Fruit fly (Drosophila melanogaster) whole organism, embryonic: ENCODE results near the gene CG10589.

Experiments used
- Adf1 ChIP-seq: fragments of 200-800 bp; sonication (Bioruptor generic); IDR thresholded peaks from 2 replicates; pipeline ENCODE4 v1.3.6; 2022; ENCODE audit warnings: missing biosample characterization, missing genetic modification characterization
- Awh ChIP-seq: fragments of 200-800 bp; sonication (Bioruptor generic); IDR thresholded peaks from 2 replicates; pipeline ENCODE4, ENCODE4 v1.3.6; 2022; ENCODE audit warnings: missing biosample characterization, missing genetic modification characterization
- Bgb ChIP-seq: fragments of 200-800 bp; sonication (Bioruptor generic); IDR thresholded peaks from 2 replicates; pipeline ENCODE4 v1.3.6; 2022; ENCODE audit warnings: missing biosample characterization, missing genetic modification characterization; ENCODE audit not compliant: partially characterized antibody
- CG14860 ChIP-seq: fragments of 200-800 bp; sonication (Bioruptor generic); IDR thresholded peaks from 3 replicates; pipeline ENCODE4 v1.3.6; 2022; ENCODE audit warnings: missing biosample characterization, missing genetic modification characterization; ENCODE audit not compliant: partially characterized antibody
- CG1529 ChIP-seq: fragments of 200-800 bp; sonication (Bioruptor generic); optimal IDR thresholded peaks from 3 replicates; lab custom pipeline; 2018; ENCODE audit warnings: missing biosample characterization, missing genetic modification characterization
- CG15479 ChIP-seq: fragments of 200-800 bp; sonication (Bioruptor generic); optimal IDR thresholded peaks from 3 replicates; lab custom pipeline; 2019; ENCODE audit warnings: missing biosample characterization, mild to moderate bottlenecking, missing genetic modification characterization, moderate library complexity
- CG15514 ChIP-seq: fragments of 200-800 bp; sonication (Bioruptor generic); optimal IDR thresholded peaks from 3 replicates; lab custom pipeline; 2017; ENCODE audit warnings: missing biosample characterization, missing genetic modification characterization, mild to moderate bottlenecking, moderate library complexity, missing genetic modification reagents
- CG1603 ChIP-seq: fragments of 200-800 bp; sonication (Bioruptor generic); optimal IDR thresholded peaks from 2 replicates; lab custom pipeline; 2019; ENCODE audit warnings: missing biosample characterization, mild to moderate bottlenecking, missing genetic modification characterization, moderate library complexity
- CG17612 ChIP-seq: fragments of 200-800 bp; sonication (Bioruptor generic); IDR thresholded peaks from 2 replicates; pipeline ENCODE4 v1.3.6; 2022; ENCODE audit warnings: missing biosample characterization, missing genetic modification characterization
- CG18011 ChIP-seq: fragments of 200-800 bp; sonication (Bioruptor generic); optimal IDR thresholded peaks from 2 replicates; lab custom pipeline; 2017; ENCODE audit warnings: missing biosample characterization, missing genetic modification characterization, mild to moderate bottlenecking, moderate library complexity, missing genotype
- CG2202 ChIP-seq: fragments of 200-800 bp; sonication (Bioruptor generic); optimal IDR thresholded peaks from 2 replicates; lab custom pipeline; 2018; ENCODE audit warnings: missing biosample characterization, mild to moderate bottlenecking, missing genetic modification characterization
- CG4282 ChIP-seq: fragments of 200-800 bp; sonication (Bioruptor generic); optimal IDR thresholded peaks from 2 replicates; lab custom pipeline; 2016; ENCODE audit warnings: missing biosample characterization, missing genetic modification characterization
- CG4328 ChIP-seq: fragments of 200-800 bp; sonication (Bioruptor generic); optimal IDR thresholded peaks from 3 replicates; lab custom pipeline; 2017; ENCODE audit warnings: missing biosample characterization, missing genetic modification reagents, missing genetic modification characterization
- CG4730 ChIP-seq: fragments of 200-800 bp; sonication (Bioruptor generic); IDR thresholded peaks from 2 replicates; pipeline ENCODE4 v1.3.6; 2022; ENCODE audit warnings: missing biosample characterization, missing genetic modification characterization
- CG9609 ChIP-seq: fragments of 200-800 bp; sonication (Bioruptor generic); optimal IDR thresholded peaks from 3 replicates; lab custom pipeline; 2016; ENCODE audit warnings: missing biosample characterization, missing genetic modification characterization
- CG9797 ChIP-seq: fragments of 200-800 bp; sonication (Bioruptor generic); optimal IDR thresholded peaks from 3 replicates; lab custom pipeline; 2018; ENCODE audit warnings: missing biosample characterization, mild to moderate bottlenecking, missing genetic modification characterization
- Dad ChIP-seq: fragments of 200-800 bp; sonication (Bioruptor generic); optimal IDR thresholded peaks from 3 replicates; lab custom pipeline; 2016; ENCODE audit warnings: missing biosample characterization, missing genetic modification characterization
- Dref ChIP-seq: fragments of 200-800 bp; sonication (Bioruptor generic); IDR thresholded peaks from 2 replicates; pipeline ENCODE4 v1.3.6; 2022; ENCODE audit warnings: missing biosample characterization, missing genetic modification characterization
- Drgx ChIP-seq: fragments of 200-800 bp; sonication (Bioruptor generic); IDR thresholded peaks from 2 replicates; pipeline ENCODE4 v1.3.6; 2022; ENCODE audit warnings: missing biosample characterization, missing genetic modification characterization
- Ets65A ChIP-seq: fragments of 200-800 bp; sonication (Bioruptor generic); peaks from one replicate; lab custom pipeline; 2016; ENCODE audit warnings: missing biosample characterization, missing genetic modification characterization
- Med ChIP-seq: fragments of 200-800 bp; sonication (Bioruptor generic); peaks from one replicate; lab custom pipeline; 2016; ENCODE audit warnings: missing biosample characterization, missing genetic modification characterization, mild to moderate bottlenecking, inconsistent platforms, moderate library complexity
- Ptx1 ChIP-seq: fragments of 200-800 bp; sonication (Bioruptor generic); IDR thresholded peaks from 2 replicates; pipeline ENCODE4 v1.3.6; 2022; ENCODE audit warnings: missing biosample characterization, missing genetic modification characterization
- Ssrp ChIP-seq: fragments of 200-800 bp; sonication (Bioruptor generic); optimal IDR thresholded peaks from 2 replicates; lab custom pipeline; 2018; ENCODE audit warnings: missing biosample characterization, mild to moderate bottlenecking, missing genetic modification characterization, moderate library complexity
- bab2 ChIP-seq: fragments of 200-800 bp; sonication (Bioruptor generic); optimal IDR thresholded peaks from 2 replicates; lab custom pipeline; 2016; ENCODE audit warnings: missing biosample characterization, missing genetic modification characterization
- bsh ChIP-seq, 2 experiments: fragments of 200-800 bp; sonication (Bioruptor generic); optimal IDR thresholded peaks; 2 replicates each; lab custom pipeline; 2017 to 2018; ENCODE audit warnings: mild to moderate bottlenecking in 2 of 2, missing biosample characterization in 2 of 2, missing genetic modification characterization in 2 of 2, moderate library complexity in 1 of 2
- corto ChIP-seq: fragments of 200-800 bp; sonication (Bioruptor generic); optimal IDR thresholded peaks from 2 replicates; lab custom pipeline; 2016; ENCODE audit warnings: missing biosample characterization, mild to moderate bottlenecking, missing genetic modification characterization, moderate library complexity
- fd64A ChIP-seq: fragments of 200-800 bp; sonication (Bioruptor generic); optimal IDR thresholded peaks from 3 replicates; lab custom pipeline; 2018; ENCODE audit warnings: missing biosample characterization, mild to moderate bottlenecking, missing genetic modification characterization
- grn ChIP-seq: fragments of 200-800 bp; sonication (Bioruptor generic); optimal IDR thresholded peaks from 3 replicates; lab custom pipeline; 2017; ENCODE audit warnings: missing biosample characterization, missing genetic modification characterization
- lbe ChIP-seq: fragments of 200-800 bp; sonication (Bioruptor generic); optimal IDR thresholded peaks from 2 replicates; lab custom pipeline; 2016; ENCODE audit warnings: missing biosample characterization, mild to moderate bottlenecking, missing genetic modification characterization
- lov ChIP-seq, 2 experiments: fragments of 200-800 bp in 1 of 2; fragments of >200 bp in 1 of 2; sonication (Bioruptor generic) in 1 of 2; IDR thresholded peaks in 1 of 2; optimal IDR thresholded peaks in 1 of 2; 2 replicates in 1 of 2; 3 replicates in 1 of 2; pipeline versions ENCODE4 v1.3.6 to Lab custom; 2017 to 2022; ENCODE audit warnings: missing biosample characterization in 1 of 2, missing genetic modification characterization in 1 of 2
- nom ChIP-seq: fragments of 200-800 bp; sonication (Bioruptor generic); optimal IDR thresholded peaks from 2 replicates; lab custom pipeline; 2017; ENCODE audit warnings: missing biosample characterization, missing genetic modification characterization, mild to moderate bottlenecking, moderate library complexity, missing genetic modification reagents
- pb ChIP-seq: fragments of 200-800 bp; sonication (Bioruptor generic); optimal IDR thresholded peaks from 3 replicates; lab custom pipeline; 2016; ENCODE audit warnings: missing biosample characterization, missing genetic modification characterization
- schlank ChIP-seq: fragments of 200-800 bp; sonication (Bioruptor generic); optimal IDR thresholded peaks from 2 replicates; lab custom pipeline; 2018; ENCODE audit warnings: missing biosample characterization, mild to moderate bottlenecking, missing genetic modification characterization
- sens ChIP-seq: fragments of 200-800 bp; sonication (Bioruptor generic); peaks from one replicate; lab custom pipeline; 2016; ENCODE audit warnings: missing biosample characterization, missing genetic modification characterization
- sna ChIP-seq: fragments of 200-800 bp; sonication (Bioruptor generic); IDR thresholded peaks from 2 replicates; pipeline ENCODE4 v1.3.6; 2022; ENCODE audit warnings: missing biosample characterization, missing genetic modification characterization; ENCODE audit not compliant: partially characterized antibody
- twi ChIP-seq: fragments of 200-800 bp; optimal IDR thresholded peaks from 2 replicates; lab custom pipeline; 2019; ENCODE audit warnings: missing biosample characterization, mild to moderate bottlenecking, missing genetic modification characterization, moderate library complexity
- unc-4 ChIP-seq: fragments of 200-800 bp; sonication (Bioruptor generic); IDR thresholded peaks from 2 replicates; pipeline ENCODE4 v1.3.6; 2022; ENCODE audit warnings: missing biosample characterization, missing genetic modification characterization; ENCODE audit not compliant: partially characterized antibody

CG10589 gene

DNA sequence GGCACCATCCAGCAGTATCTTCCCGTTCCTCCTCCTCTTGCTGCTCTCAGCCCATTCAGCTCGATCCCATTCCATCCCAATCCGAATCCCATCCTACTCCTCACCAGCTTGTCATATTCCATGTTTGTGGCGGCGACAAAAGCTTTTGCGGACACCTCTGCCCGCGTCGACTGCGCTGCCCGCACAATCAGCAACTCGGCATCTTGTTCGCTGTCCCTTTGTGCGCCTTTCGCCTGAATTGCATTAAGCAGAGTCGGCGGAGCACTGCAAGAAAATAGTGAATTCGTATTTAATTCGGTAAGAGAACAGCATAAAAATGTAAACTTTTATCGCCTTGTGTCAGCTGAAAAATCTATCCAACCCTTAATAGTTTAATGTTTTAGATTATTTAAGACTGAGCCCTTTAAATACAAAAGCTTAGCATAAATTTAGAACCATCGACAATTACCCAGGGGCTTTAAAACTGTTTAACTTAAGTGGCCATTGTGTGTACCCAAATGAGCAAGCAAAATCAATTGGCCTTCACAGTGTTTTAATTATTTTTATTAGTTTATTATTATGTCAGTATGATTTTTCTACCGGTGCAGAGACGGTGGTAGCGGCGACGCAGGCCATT lies 23.0 kb downstream of the CG10589 start (continued):
- TF ChIP-seq pb (GFP tag; lab: Kevin White, UChicago), result no peak
- TF ChIP-seq sens (GFP tag; lab: Kevin White, UChicago), result peak; percentile 52
- peak; percentile 34 for TF ChIP-seq Ssrp (tag; lab: Kevin White, UChicago)

DNA sequence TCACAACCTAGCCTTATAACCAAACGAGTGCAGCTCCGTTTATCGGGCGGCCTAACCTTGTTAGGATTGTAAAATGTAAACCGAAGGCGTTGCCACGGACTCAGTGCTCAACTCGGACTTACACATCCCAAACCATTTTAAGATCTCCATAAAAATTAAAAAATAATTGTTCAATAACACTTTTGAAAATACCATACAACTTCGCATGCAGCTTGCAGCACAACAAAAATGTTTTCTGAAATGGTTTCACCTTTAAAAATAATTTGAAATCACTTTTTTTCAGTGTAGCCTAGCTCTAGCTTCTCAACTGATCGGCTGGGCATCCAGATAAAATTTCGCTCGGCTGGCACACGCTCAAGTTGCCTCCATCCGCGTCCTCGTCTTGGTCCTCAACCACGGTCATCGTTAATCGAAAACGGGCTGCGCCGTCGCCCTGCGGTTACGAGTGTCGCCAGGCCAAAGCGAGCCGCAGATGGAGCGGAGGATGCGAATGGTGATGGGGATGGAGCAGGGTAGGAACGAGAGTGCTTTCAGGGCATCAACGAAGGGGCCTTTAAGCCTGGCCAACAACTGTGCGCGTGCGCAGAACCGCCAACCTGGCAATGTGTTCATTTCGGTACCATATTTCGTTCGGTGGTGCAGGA lies 24.0 kb downstream of the CG10589 start:
- no peak for TF ChIP-seq Dad
- TF ChIP-seq Dref (GFP tag; lab: Robert Waterston, UW), result 0 out of 2 replicates have a peak, but pooled peaks have one; percentile 15
- TF ChIP-seq bsh (GFP tag; optimal IDR thresholded peaks at IDR 0.05; lab: Kevin White, UChicago), result peak in 1 of 2 experiments; percentile 73
- TF ChIP-seq nom (GFP tag; lab: Kevin White, UChicago), result peak; percentile 32
- TF ChIP-seq fd64A (GFP tag; lab: Kevin White, UChicago), result no peak
- no peak for TF ChIP-seq lov (optimal IDR thresholded peaks at IDR 0.05; lab: Kevin White, UChicago)
- TF ChIP-seq lov (GFP tag; IDR thresholded peaks at IDR 0.05; lab: Robert Waterston, UW), result peak; percentile 38; the same call in 1 of the 3 replicates
- TF ChIP-seq CG14860 (GFP tag; lab: Robert Waterston, UW), result no peak
- TF ChIP-seq Med (GFP tag; lab: Kevin White, UChicago), result peak; percentile 37
- peak; percentile 41 for TF ChIP-seq lbe (GFP tag; lab: Kevin White, UChicago)
- no peak for TF ChIP-seq twi (tag; lab: Kevin White, UChicago)
- TF ChIP-seq Bgb (GFP tag; lab: Robert Waterston, UW), result no peak
- TF ChIP-seq Ptx1, result 0 out of 2 replicates have a peak, but pooled peaks have one; percentile 10
- TF ChIP-seq grn (GFP tag; lab: Kevin White, UChicago), result no peak
- TF ChIP-seq CG4328 (GFP tag; lab: Kevin White, UChicago), result no peak
- TF ChIP-seq CG9609 (GFP tag; lab: Kevin White, UChicago), result no peak
- TF ChIP-seq bab2, result no peak
- peak; percentile 49 for TF ChIP-seq sens (GFP tag; lab: Kevin White, UChicago)
- peak; percentile 84 for TF ChIP-seq Drgx (GFP tag; lab: Robert Waterston, UW)
- no peak for TF ChIP-seq CG15479 (GFP tag; lab: Kevin White, UChicago)
- no peak for TF ChIP-seq CG4282
- no peak for TF ChIP-seq CG17612 (GFP tag; lab: Robert Waterston, UW)
- peak; percentile 61 for TF ChIP-seq Ets65A
- no peak for TF ChIP-seq CG15514 (GFP tag; lab: Kevin White, UChicago)
- TF ChIP-seq schlank (tag; lab: Kevin White, UChicago), result no peak
- no peak for TF ChIP-seq CG9797
- no peak for TF ChIP-seq sna
- TF ChIP-seq CG1529 (GFP tag; lab: Kevin White, UChicago), result no peak
- TF ChIP-seq unc-4 (GFP tag; lab: Robert Waterston, UW), result no peak
- no peak for TF ChIP-seq Awh (GFP tag; lab: Robert Waterston, UW)
- TF ChIP-seq corto, result peak; percentile 24
- TF ChIP-seq, all 482 proteins: peak for 11

DNA sequence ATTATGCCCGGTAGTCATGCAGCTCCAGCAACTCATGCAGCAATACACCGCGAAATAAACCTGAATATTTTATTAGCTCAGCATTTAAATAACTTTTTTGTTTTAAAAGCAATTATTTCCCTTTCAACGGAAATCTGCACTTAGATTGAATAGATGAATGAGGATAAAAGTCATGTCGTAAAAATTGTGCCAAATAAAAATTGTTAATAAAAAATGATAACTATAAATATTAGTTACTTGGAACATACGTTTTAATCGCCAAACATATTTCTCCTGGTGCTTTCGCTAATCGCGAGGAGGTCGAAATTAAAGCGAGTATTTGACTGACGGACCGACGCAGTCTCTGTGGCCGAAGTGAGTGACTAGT lies 24.5 kb downstream of the CG10589 start:
- TF ChIP-seq Adf1, result no peak
- no peak for TF ChIP-seq CG1603 (tag; lab: Kevin White, UChicago)
- TF ChIP-seq bsh (GFP tag; optimal IDR thresholded peaks at IDR 0.05; lab: Kevin White, UChicago), result peak in 1 of 2 experiments; percentile 13
- peak; percentile 5 for TF ChIP-seq lbe (GFP tag; lab: Kevin White, UChicago)
- TF ChIP-seq CG2202 (tag; lab: Kevin White, UChicago), result no peak
- TF ChIP-seq nom (GFP tag; lab: Kevin White, UChicago), result peak; percentile 12
- TF ChIP-seq Drgx (GFP tag; lab: Robert Waterston, UW), result 0 out of 2 replicates have a peak, but pooled peaks have one; percentile 8
- TF ChIP-seq CG4730 (GFP tag; lab: Robert Waterston, UW), result no peak
- TF ChIP-seq CG18011 (GFP tag; lab: Kevin White, UChicago), result no peak
